Fruit fly (Drosophila melanogaster) whole organism, prepupa: ENCODE data around the gene CG15571.

Source experiments
- CG10669 ChIP-seq: fragments of 200-800 bp; sonication (Bioruptor generic); optimal IDR thresholded peaks from 3 replicates; lab custom pipeline; 2018; ENCODE audit warnings: missing biosample characterization, mild to moderate bottlenecking, missing genetic modification characterization, moderate library complexity
- CG15336 ChIP-seq: fragments of 200-800 bp; sonication (Bioruptor generic); IDR thresholded peaks from 2 replicates; pipeline ENCODE4 v1.3.6; 2022; ENCODE audit warnings: missing biosample characterization, missing genetic modification characterization
- CG1621 ChIP-seq: fragments of 200-800 bp; sonication (Bioruptor generic); optimal IDR thresholded peaks from 3 replicates; lab custom pipeline; 2018; ENCODE audit warnings: missing biosample characterization, mild to moderate bottlenecking, missing genetic modification characterization
- CG16779 ChIP-seq: fragments of 200-800 bp; sonication (Bioruptor generic); optimal IDR thresholded peaks from 3 replicates; lab custom pipeline; 2017; ENCODE audit warnings: missing biosample characterization, mild to moderate bottlenecking, missing genetic modification characterization
- CG3032 ChIP-seq: fragments of 200-800 bp; optimal IDR thresholded peaks from 2 replicates; lab custom pipeline; 2019; ENCODE audit warnings: missing biosample characterization, mild to moderate bottlenecking, missing genetic modification characterization, moderate library complexity
- CG32006 ChIP-seq: fragments of 200-800 bp; sonication (Bioruptor generic); optimal IDR thresholded peaks from 3 replicates; lab custom pipeline; 2017; ENCODE audit warnings: missing biosample characterization, mild to moderate bottlenecking, missing genetic modification characterization
- CG34406 ChIP-seq: fragments of 200-800 bp; sonication (Bioruptor generic); optimal IDR thresholded peaks from 3 replicates; lab custom pipeline; 2016; ENCODE audit warnings: missing biosample characterization, missing genetic modification characterization
- CG3919 ChIP-seq: fragments of 200-800 bp; sonication (Bioruptor generic); optimal IDR thresholded peaks from 3 replicates; lab custom pipeline; 2016; ENCODE audit warnings: missing biosample characterization, missing genetic modification characterization
- CG6163 ChIP-seq: fragments of 200-800 bp; sonication (Bioruptor generic); IDR thresholded peaks from 3 replicates; pipeline ENCODE4 v1.3.6; 2022; ENCODE audit warnings: missing biosample characterization, missing genetic modification characterization
- CG7368 ChIP-seq: fragments of 200-800 bp; sonication (Bioruptor generic); optimal IDR thresholded peaks from 3 replicates; lab custom pipeline; 2016; ENCODE audit warnings: missing biosample characterization, missing genetic modification characterization
- CG8119 ChIP-seq: fragments of 200-800 bp; sonication (Bioruptor generic); IDR thresholded peaks from 3 replicates; pipeline ENCODE4 v1.3.6; 2022; ENCODE audit warnings: missing biosample characterization, missing genetic modification characterization
- CG8319 ChIP-seq: fragments of 200-800 bp; sonication (Bioruptor generic); optimal IDR thresholded peaks from 3 replicates; lab custom pipeline; 2016; ENCODE audit warnings: missing biosample characterization, missing genetic modification characterization
- CG9139 ChIP-seq: fragments of 200-800 bp; sonication (Bioruptor generic); optimal IDR thresholded peaks from 3 replicates; lab custom pipeline; 2017; ENCODE audit warnings: missing biosample characterization, mild to moderate bottlenecking, missing genetic modification characterization
- Eip75B ChIP-seq: fragments of 200-800 bp; sonication (Bioruptor generic); optimal IDR thresholded peaks from 3 replicates; lab custom pipeline; 2016; ENCODE audit warnings: missing biosample characterization, missing genetic modification characterization
- Eip78C ChIP-seq: fragments of 200-800 bp; sonication (Bioruptor generic); peaks from one replicate; lab custom pipeline; 2016; ENCODE audit warnings: missing biosample characterization, missing genetic modification characterization
- Eip93F ChIP-seq: fragments of 200-800 bp; sonication (Bioruptor generic); optimal IDR thresholded peaks from 2 replicates; lab custom pipeline; 2016; ENCODE audit warnings: missing biosample characterization, mild to moderate bottlenecking, missing genetic modification characterization
- Ets21C ChIP-seq: fragments of 200-800 bp; sonication (Bioruptor generic); optimal IDR thresholded peaks from 3 replicates; lab custom pipeline; 2016; ENCODE audit warnings: missing biosample characterization, missing genetic modification characterization
- Hr39 ChIP-seq: fragments of 200-800 bp; sonication (Bioruptor generic); optimal IDR thresholded peaks from 2 replicates; lab custom pipeline; 2016; ENCODE audit warnings: missing biosample characterization, missing genetic modification characterization
- Lpt ChIP-seq: fragments of 200-800 bp; sonication (Bioruptor generic); optimal IDR thresholded peaks from 3 replicates; lab custom pipeline; 2016; ENCODE audit warnings: missing biosample characterization, missing genetic modification characterization
- Met ChIP-seq: fragments of 200-800 bp; sonication (Bioruptor generic); optimal IDR thresholded peaks from 3 replicates; lab custom pipeline; 2016; ENCODE audit warnings: missing biosample characterization, missing genetic modification characterization
- Smox ChIP-seq: fragments of 200-800 bp; sonication (Bioruptor generic); optimal IDR thresholded peaks from 3 replicates; lab custom pipeline; 2016; ENCODE audit warnings: missing biosample characterization, missing genetic modification characterization
- Sox14 ChIP-seq: fragments of 200-800 bp; sonication (Bioruptor generic); optimal IDR thresholded peaks from 3 replicates; lab custom pipeline; 2016; ENCODE audit warnings: missing biosample characterization, missing genetic modification characterization
- acj6 ChIP-seq: fragments of 200-800 bp; sonication (Bioruptor generic); optimal IDR thresholded peaks from 3 replicates; lab custom pipeline; 2016; ENCODE audit warnings: missing biosample characterization, missing genetic modification characterization
- cyc ChIP-seq: fragments of 200-800 bp; sonication (Bioruptor generic); optimal IDR thresholded peaks from 3 replicates; lab custom pipeline; 2016; ENCODE audit warnings: missing biosample characterization, missing genetic modification characterization
- dsx ChIP-seq: fragments of 200-800 bp; optimal IDR thresholded peaks from 3 replicates; lab custom pipeline; 2019; ENCODE audit warnings: missing biosample characterization, mild to moderate bottlenecking, missing genetic modification characterization, moderate library complexity; ENCODE audit not compliant: poor library complexity, severe bottlenecking
- eg ChIP-seq: fragments of 200-800 bp; sonication (Bioruptor generic); IDR thresholded peaks from 3 replicates; pipeline ENCODE4 v1.3.6; 2022; ENCODE audit warnings: missing biosample characterization, missing genetic modification characterization
- esn ChIP-seq: fragments of 200-800 bp; sonication (Bioruptor generic); optimal IDR thresholded peaks from 2 replicates; lab custom pipeline; 2016; ENCODE audit warnings: missing biosample characterization, mild to moderate bottlenecking, missing genetic modification characterization, moderate library complexity
- fd59A ChIP-seq: fragments of 200-800 bp; sonication (Bioruptor generic); optimal IDR thresholded peaks from 2 replicates; lab custom pipeline; 2017; ENCODE audit warnings: missing biosample characterization, mild to moderate bottlenecking, missing genetic modification characterization, missing genetic modification reagents
- lz ChIP-seq: fragments of 200-800 bp; sonication (Bioruptor generic); optimal IDR thresholded peaks from 3 replicates; lab custom pipeline; 2016; ENCODE audit warnings: missing biosample characterization, missing genetic modification characterization
- spab ChIP-seq: fragments of 200-800 bp; sonication (Bioruptor generic); optimal IDR thresholded peaks from 2 replicates; lab custom pipeline; 2017; ENCODE audit warnings: missing biosample characterization, mild to moderate bottlenecking, missing genetic modification characterization, missing genetic modification reagents
- ss ChIP-seq, 2 experiments: fragments of 200-800 bp; sonication (Bioruptor generic); optimal IDR thresholded peaks; 2 replicates in 1 of 2; 3 replicates in 1 of 2; lab custom pipeline; 2017 to 2018; ENCODE audit warnings: mild to moderate bottlenecking in 2 of 2, missing biosample characterization in 2 of 2, missing genetic modification characterization in 2 of 2, moderate library complexity in 1 of 2
- svp ChIP-seq: fragments of 200-800 bp; sonication (Bioruptor generic); peaks from one replicate; lab custom pipeline; 2016; ENCODE audit warnings: missing biosample characterization, missing genetic modification characterization
- topi ChIP-seq: fragments of 200-800 bp; sonication (Bioruptor generic); optimal IDR thresholded peaks from 3 replicates; lab custom pipeline; 2016; ENCODE audit warnings: missing biosample characterization, missing genetic modification characterization

The CG15571 gene

DNA sequence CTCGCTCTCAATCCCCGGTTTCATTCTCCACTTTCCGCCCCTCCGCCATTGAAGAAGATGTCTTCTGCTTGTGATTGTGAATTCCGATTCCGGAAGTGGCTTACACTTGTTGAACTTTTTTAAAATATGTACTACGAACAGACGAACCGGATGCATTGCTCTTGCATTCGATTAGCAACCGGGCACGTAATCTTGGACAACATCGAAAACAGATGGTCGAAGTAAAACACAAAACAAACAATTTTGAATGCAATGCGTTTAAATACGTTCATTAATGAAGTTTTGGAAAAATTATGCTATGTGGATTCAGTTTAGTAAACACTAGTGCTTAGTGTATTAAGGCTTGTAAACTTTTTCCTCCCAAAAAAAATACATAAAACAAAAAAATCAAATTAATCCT lies 28.8 kb upstream of the CG15571 start, which contains the start of gene Muc4B:
Muc4B (minus strand) TSS at position 101 of the 400 bp plus-strand sequence.
- TF ChIP-seq CG15336: no peak

DNA sequence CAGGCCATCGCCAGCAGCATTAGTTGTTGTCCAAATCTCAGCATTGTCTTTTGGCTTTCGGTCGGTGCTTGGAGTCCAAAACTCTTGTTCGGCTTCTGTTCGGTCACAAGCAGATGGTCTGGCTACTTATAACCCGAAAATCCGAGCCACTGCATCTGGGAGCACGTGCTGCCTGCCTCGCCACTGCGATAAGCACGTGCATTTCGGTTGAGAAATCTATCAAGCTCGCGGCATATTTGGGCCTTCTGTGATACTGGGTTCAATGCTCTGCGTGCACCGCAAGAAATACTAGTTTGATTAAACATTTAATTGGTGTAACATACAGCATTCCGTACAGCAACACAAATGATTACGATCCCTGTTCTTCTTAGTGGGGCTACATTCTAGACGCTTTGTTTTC lies 25.5 kb upstream of the CG15571 start, which contains the start of gene Femcoat:
Femcoat (minus strand) TSS at position 101 of the 400 bp plus-strand sequence.
- TF ChIP-seq esn (GFP tag; lab: Kevin White, UChicago) (no peak), Sox14 (GFP tag; lab: Kevin White, UChicago) (no peak), CG3032 (tag; lab: Kevin White, UChicago) (no peak), CG3919 (GFP tag; lab: Kevin White, UChicago) (no peak), CG1621 (tag; lab: Kevin White, UChicago) (no peak), lz (GFP tag; lab: Kevin White, UChicago) (no peak), CG9139 (no peak), CG7368 (GFP tag; lab: Kevin White, UChicago) (no peak), CG10669 (GFP tag; lab: Kevin White, UChicago) (no peak), Lpt (GFP tag; lab: Kevin White, UChicago) (no peak), Eip93F (GFP tag; lab: Kevin White, UChicago) (no peak), Eip75B (no peak), Smox (no peak), cyc (GFP tag; lab: Kevin White, UChicago) (no peak), CG8319 (no peak), CG34406 (GFP tag; lab: Kevin White, UChicago) (no peak)

DNA sequence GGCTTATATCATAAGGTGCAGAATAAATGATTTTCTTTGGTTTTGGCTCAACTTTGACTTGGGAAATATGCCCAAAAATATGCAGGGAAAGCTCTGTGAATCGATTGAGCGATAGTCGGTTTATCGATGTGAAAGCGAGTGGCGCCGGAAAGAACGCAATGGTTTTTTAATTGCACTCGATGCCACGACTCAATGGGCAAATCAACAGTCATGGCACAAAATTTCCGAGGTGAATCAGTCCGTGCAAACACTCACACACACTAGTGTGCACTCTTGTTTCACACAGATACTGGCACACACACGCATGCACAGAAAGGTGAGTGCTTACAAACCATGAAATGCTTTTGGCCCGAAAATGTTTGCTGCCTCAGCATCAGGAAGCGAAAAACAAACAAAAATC lies 23.0 kb upstream of the CG15571 start:
- TF ChIP-seq Smox: no peak

DNA sequence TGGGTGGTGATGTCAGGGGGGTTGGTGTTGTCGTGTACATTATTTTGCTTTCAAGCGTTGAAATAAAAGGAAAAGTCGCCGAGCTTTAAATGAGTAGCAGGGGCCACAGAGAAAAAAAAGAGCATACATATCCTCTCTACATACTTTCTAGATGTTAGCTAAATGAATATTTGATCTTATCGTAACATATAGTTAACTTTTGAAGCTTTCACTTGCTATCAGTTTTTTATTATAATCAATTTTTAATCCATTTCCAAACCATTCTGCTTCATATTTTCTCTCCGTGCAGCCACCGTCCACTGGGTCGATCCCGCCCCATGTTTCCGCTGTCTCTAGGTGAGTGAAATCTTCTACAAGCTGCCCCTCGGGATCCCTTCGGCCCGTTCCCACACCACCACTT lies 7.8 kb upstream of the CG15571 start:
- TF ChIP-seq Eip78C (peak; percentile 57), spab (GFP tag; lab: Kevin White, UChicago) (no peak), eg (GFP tag; lab: Robert Waterston, UW) (0 out of 3 replicates have a peak, but pooled peaks have one; percentile 15), svp (GFP tag; lab: Kevin White, UChicago) (peak; percentile 36), CG6163 (GFP tag; lab: Robert Waterston, UW) (no peak)

DNA sequence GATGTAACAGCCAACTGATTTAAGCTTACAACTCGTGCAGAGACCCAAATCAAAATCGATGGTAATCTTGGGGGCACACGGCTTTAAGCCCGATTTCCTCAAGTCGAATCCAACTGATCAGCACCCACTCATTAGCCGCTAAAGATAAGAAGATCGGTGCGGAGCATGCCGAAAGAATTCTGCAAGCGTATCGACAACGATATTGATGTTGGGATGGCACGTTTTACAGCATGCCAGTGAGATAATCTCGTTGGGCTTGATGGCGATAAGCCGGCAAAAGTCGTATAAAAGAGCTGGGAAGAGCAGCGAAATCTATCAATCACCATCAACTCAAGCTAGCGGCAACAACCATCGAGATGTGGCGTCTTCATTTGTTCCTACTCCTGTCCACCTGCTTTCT lies 676 bp upstream of the CG15571 start, which contains the start of gene CG15570:
CG15570 (plus strand) TSS at position 301 of the 400 bp plus-strand sequence.
- no peak for TF ChIP-seq Ets21C (GFP tag; lab: Kevin White, UChicago)
- no peak for TF ChIP-seq eg (GFP tag; lab: Robert Waterston, UW)
- no peak for TF ChIP-seq lz (GFP tag; lab: Kevin White, UChicago)
- no peak for TF ChIP-seq CG3919 (GFP tag; lab: Kevin White, UChicago)
- no peak for TF ChIP-seq dsx (GFP tag; lab: Kevin White, UChicago)
- TF ChIP-seq CG1621 (tag; lab: Kevin White, UChicago): no peak
- TF ChIP-seq Eip78C: no peak
- no peak for TF ChIP-seq Met
- TF ChIP-seq Hr39: no peak
- no peak for TF ChIP-seq CG8119 (GFP tag; lab: Robert Waterston, UW)

DNA sequence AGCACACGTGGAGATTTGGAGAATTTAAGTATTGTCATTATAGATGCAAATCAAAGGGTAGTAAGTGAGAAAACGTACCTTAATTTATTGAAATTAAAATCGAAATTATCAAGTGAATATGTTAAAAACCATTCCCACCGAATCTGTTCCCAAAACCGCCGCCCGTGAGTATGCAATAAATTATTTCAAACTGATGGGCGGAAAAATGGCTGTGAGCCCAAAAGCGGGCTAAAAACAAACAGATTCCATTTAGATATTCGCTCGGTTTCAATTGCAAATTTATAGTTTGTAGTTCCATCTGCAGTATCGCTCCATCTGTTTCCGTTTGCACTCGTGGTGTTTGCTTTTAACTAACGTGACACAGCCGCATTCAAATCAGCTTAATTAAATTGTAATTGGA lies 2.8 kb downstream of the CG15571 start:
- TF ChIP-seq CG32006 (GFP tag; lab: Kevin White, UChicago): no peak
- TF ChIP-seq CG6163 (GFP tag; lab: Robert Waterston, UW): no peak
- no peak for TF ChIP-seq acj6 (GFP tag; lab: Kevin White, UChicago)
- TF ChIP-seq Eip78C: no peak
- TF ChIP-seq fd59A (GFP tag; lab: Kevin White, UChicago): no peak
- TF ChIP-seq CG16779: no peak
- TF ChIP-seq ss (GFP tag; optimal IDR thresholded peaks at IDR 0.05; lab: Kevin White, UChicago): no peak
- TF ChIP-seq CG7368 (GFP tag; lab: Kevin White, UChicago): no peak
- no peak for TF ChIP-seq topi (GFP tag; lab: Kevin White, UChicago)
- no peak for TF ChIP-seq CG34406 (GFP tag; lab: Kevin White, UChicago)
- TF ChIP-seq CG8319: no peak
